Worm (Caenorhabditis elegans) whole organism, early embryonic: ENCODE data around the gene Y5H2A.1.

ENCODE experiments used
- F13C5.2 ChIP-seq: sonication (generic microtip); optimal IDR thresholded peaks from 2 replicates; lab custom pipeline; 2017; ENCODE audit warnings: mild to moderate bottlenecking, missing genetic modification characterization, inconsistent platforms, missing compliant biosample characterization
- aly-1 ChIP-seq: sonication (generic microtip); optimal IDR thresholded peaks from 2 replicates; lab custom pipeline; 2016; ENCODE audit warnings: missing genetic modification characterization, missing compliant biosample characterization
- ama-1 ChIP-seq: fragments of 150-350 bp; optimal IDR thresholded peaks from 2 replicates; lab custom pipeline; 2014
- ceh-13 ChIP-seq: fragments of 200-800 bp; sonication (Bioruptor generic); optimal IDR thresholded peaks from 2 replicates; lab custom pipeline; 2018; ENCODE audit warnings: mild to moderate bottlenecking, missing genetic modification characterization, missing compliant biosample characterization
- ceh-36 ChIP-seq: sonication (generic microtip); optimal IDR thresholded peaks from 2 replicates; lab custom pipeline; 2016; ENCODE audit warnings: missing genetic modification characterization, inconsistent platforms, missing compliant biosample characterization
- ets-7 ChIP-seq: sonication (generic microtip); optimal IDR thresholded peaks from 2 replicates; lab custom pipeline; 2016; ENCODE audit warnings: missing genotype, missing genetic modification characterization, missing compliant biosample characterization
- flt-1 ChIP-seq: fragments of 200-800 bp; sonication (Bioruptor generic); IDR thresholded peaks from 2 replicates; pipeline ENCODE4 v1.3.6; 2022; ENCODE audit warnings: missing genetic modification characterization, missing compliant biosample characterization
- hmg-4 ChIP-seq: fragments of 200-800 bp; sonication (Bioruptor generic); optimal IDR thresholded peaks from 2 replicates; lab custom pipeline; 2018; ENCODE audit warnings: mild to moderate bottlenecking, missing genetic modification characterization, missing compliant biosample characterization
- pes-1 ChIP-seq: fragments of 200-800 bp; sonication (Bioruptor generic); IDR thresholded peaks from 2 replicates; pipeline ENCODE4 v1.3.6; 2022; ENCODE audit warnings: missing genetic modification reagents, missing genetic modification characterization, missing compliant biosample characterization
- scrt-1 ChIP-seq: fragments of 200-800 bp; sonication (Bioruptor generic); IDR thresholded peaks from 2 replicates; pipeline ENCODE4 v1.3.6; 2022; ENCODE audit warnings: missing genetic modification characterization, missing compliant biosample characterization
- tbx-11 ChIP-seq: fragments of 200-800 bp; sonication (Bioruptor generic); IDR thresholded peaks from 2 replicates; pipeline ENCODE4 v1.3.6; 2022; ENCODE audit warnings: missing genetic modification characterization, missing compliant biosample characterization
- tbx-37 ChIP-seq: fragments of 200-800 bp; sonication (Bioruptor generic); conservative IDR thresholded peaks from 2 replicates; pipeline ENCODE4 v1.3.6; 2022; ENCODE audit warnings: missing genetic modification reagents, missing genetic modification characterization, missing compliant biosample characterization
- tra-4 ChIP-seq: sonication (generic microtip); optimal IDR thresholded peaks from 2 replicates; lab custom pipeline; 2017; ENCODE audit warnings: missing genetic modification characterization, missing compliant biosample characterization

DNA sequence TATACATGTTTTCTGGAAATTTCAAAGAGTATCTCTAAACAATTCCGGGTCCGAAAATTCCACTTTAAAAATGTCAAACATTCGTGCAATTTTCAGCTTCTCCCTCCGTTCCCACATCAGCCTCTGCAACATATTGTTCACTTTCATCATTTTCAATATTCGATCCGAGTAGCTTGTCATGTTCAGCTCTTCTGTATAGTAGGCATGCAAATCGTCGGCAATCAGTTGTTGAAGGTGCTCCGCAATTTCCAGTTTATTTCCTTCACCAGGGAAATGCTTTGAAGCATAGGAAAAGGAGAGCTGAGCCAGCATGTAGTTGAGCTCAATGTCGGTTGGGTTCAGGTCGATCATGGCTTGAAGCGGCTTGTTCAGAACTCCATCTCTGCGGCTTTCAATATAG is 6.7 kb downstream of the Y5H2A.1 start:
- TF ChIP-seq ceh-13 (GFP tag; lab: Kevin White, UChicago) (no peak), F13C5.2 (tag; lab: Kevin White, UChicago) (no peak), ama-1 (no peak), aly-1 (tag; lab: Kevin White, UChicago) (no peak), hmg-4 (GFP tag; lab: Kevin White, UChicago) (no peak), flt-1 (GFP tag; lab: Robert Waterston, UW) (no peak), tbx-37 (no peak), pes-1 (no peak), tbx-11 (GFP tag; lab: Robert Waterston, UW) (no peak), ceh-36 (tag; lab: Kevin White, UChicago) (no peak), scrt-1 (GFP tag; lab: Robert Waterston, UW) (no peak), tra-4 (tag; lab: Kevin White, UChicago) (no peak), ets-7 (no peak)
